Worm (Caenorhabditis elegans) whole organism, young adult: ENCODE data around the gene agr-1.

Experiments
- B0035.1 ChIP-seq: sonication (generic microtip); optimal IDR thresholded peaks from 2 replicates; lab custom pipeline; 2016; ENCODE audit warnings: missing genetic modification characterization, mild to moderate bottlenecking, missing compliant biosample characterization, missing genotype, missing genetic modification reagents
- B0261.1 ChIP-seq: sonication (generic microtip); optimal IDR thresholded peaks from 2 replicates; lab custom pipeline; 2016; ENCODE audit warnings: mild to moderate bottlenecking, missing genetic modification characterization, moderate library complexity, missing compliant biosample characterization
- B0336.3 ChIP-seq: fragments of 200-800 bp; sonication (Bioruptor generic); IDR thresholded peaks from 2 replicates; pipeline ENCODE4 v1.3.6; 2022; ENCODE audit warnings: missing genetic modification characterization, missing compliant biosample characterization
- C17E4.6 ChIP-seq: fragments of 200-800 bp; sonication (Bioruptor generic); IDR thresholded peaks from 2 replicates; pipeline ENCODE4 v1.3.6; 2022; ENCODE audit warnings: missing genetic modification reagents, missing genetic modification characterization, missing compliant biosample characterization
- D2030.7 ChIP-seq: fragments of 200-800 bp; sonication (Bioruptor generic); IDR thresholded peaks from 2 replicates; pipeline ENCODE4 v1.3.6; 2022; ENCODE audit warnings: missing genetic modification reagents, missing genetic modification characterization, missing compliant biosample characterization
- F23B12.7 ChIP-seq: sonication (generic microtip); optimal IDR thresholded peaks from 2 replicates; lab custom pipeline; 2017; ENCODE audit warnings: missing genetic modification characterization, mild to moderate bottlenecking, missing compliant biosample characterization, antibody characterized with exemption, moderate library complexity; ENCODE audit not compliant: insufficient read depth
- F52B5.7 ChIP-seq: sonication (generic microtip); optimal IDR thresholded peaks from 2 replicates; lab custom pipeline; 2016; ENCODE audit warnings: mild to moderate bottlenecking, missing genetic modification characterization, missing compliant biosample characterization
- K11D2.4 ChIP-seq: fragments of 200-800 bp; sonication (Bioruptor generic); IDR thresholded peaks from 2 replicates; pipeline ENCODE4 v1.3.6; 2022; ENCODE audit warnings: missing genetic modification reagents, missing genetic modification characterization, missing compliant biosample characterization
- K12H6.12 ChIP-seq: fragments of 200-800 bp; sonication (Bioruptor generic); optimal IDR thresholded peaks from 2 replicates; lab custom pipeline; 2018; ENCODE audit warnings: mild to moderate bottlenecking, missing genetic modification characterization, missing compliant biosample characterization
- Y79H2A.3 ChIP-seq: fragments of 200-800 bp; sonication (Bioruptor generic); conservative IDR thresholded peaks from 2 replicates; pipeline ENCODE4 v1.3.6; 2022; ENCODE audit warnings: missing genetic modification reagents, missing genetic modification characterization, missing compliant biosample characterization
- aptf-2 ChIP-seq: fragments of 200-800 bp; sonication (Bioruptor generic); conservative IDR thresholded peaks from 2 replicates; pipeline ENCODE4 v1.3.6; 2022; ENCODE audit warnings: missing genetic modification reagents, missing genetic modification characterization, missing compliant biosample characterization
- attf-3 ChIP-seq: fragments of 200-800 bp; sonication (Bioruptor generic); conservative IDR thresholded peaks from 2 replicates; pipeline ENCODE4 v1.3.6; 2022; ENCODE audit warnings: missing genetic modification reagents, missing genetic modification characterization, missing compliant biosample characterization
- ceh-100 ChIP-seq: fragments of 200-800 bp; sonication (Bioruptor generic); IDR thresholded peaks from 2 replicates; pipeline ENCODE4 v1.3.6; 2022; ENCODE audit warnings: missing genetic modification reagents, missing genetic modification characterization, missing compliant biosample characterization
- ceh-27 ChIP-seq: fragments of 200-800 bp; sonication (Bioruptor generic); optimal IDR thresholded peaks from 2 replicates; lab custom pipeline; 2018; ENCODE audit warnings: mild to moderate bottlenecking, missing genetic modification characterization, moderate library complexity, missing compliant biosample characterization
- dox-1 ChIP-seq: fragments of 200-800 bp; sonication (Bioruptor generic); IDR thresholded peaks from 2 replicates; pipeline ENCODE4 v1.3.6; 2022; ENCODE audit warnings: missing genetic modification reagents, missing genetic modification characterization, missing compliant biosample characterization
- dpff-1 ChIP-seq: sonication (generic microtip); optimal IDR thresholded peaks from 2 replicates; lab custom pipeline; 2017; ENCODE audit warnings: mild to moderate bottlenecking, missing genetic modification characterization, missing compliant biosample characterization
- egl-18 ChIP-seq: fragments of 200-800 bp; sonication (Bioruptor generic); IDR thresholded peaks from 2 replicates; pipeline ENCODE4 v1.3.6; 2022; ENCODE audit warnings: missing genetic modification reagents, missing genetic modification characterization, missing compliant biosample characterization
- egl-44 ChIP-seq: fragments of 200-800 bp; sonication (Bioruptor generic); IDR thresholded peaks from 2 replicates; pipeline ENCODE4 v1.3.6; 2022; ENCODE audit warnings: missing genetic modification reagents, missing genetic modification characterization, missing compliant biosample characterization
- ekl-4 ChIP-seq: fragments of 200-800 bp; sonication (Bioruptor generic); IDR thresholded peaks from 2 replicates; pipeline ENCODE4 v1.3.6; 2022; ENCODE audit warnings: missing genetic modification reagents, missing genetic modification characterization, missing compliant biosample characterization
- hmg-1.2 ChIP-seq: fragments of 200-800 bp; sonication (Bioruptor generic); IDR thresholded peaks from 2 replicates; pipeline ENCODE4 v1.3.6; 2022; ENCODE audit warnings: missing genetic modification reagents, missing genetic modification characterization, missing compliant biosample characterization
- hsf-1 ChIP-seq: fragments of 200-800 bp; sonication (Bioruptor generic); IDR thresholded peaks from 2 replicates; pipeline ENCODE4 v1.3.6; 2022; ENCODE audit warnings: missing genetic modification reagents, missing genetic modification characterization, missing compliant biosample characterization
- let-607 ChIP-seq, 2 experiments: fragments of 200-800 bp in 1 of 2; sonication (Bioruptor generic) in 1 of 2; sonication (generic microtip) in 1 of 2; optimal IDR thresholded peaks; 2 replicates each; lab custom pipeline; 2016 to 2018; ENCODE audit warnings: mild to moderate bottlenecking in 2 of 2, missing compliant biosample characterization in 2 of 2, missing genetic modification characterization in 2 of 2, moderate library complexity in 2 of 2, missing genotype in 1 of 2
- lin-40 ChIP-seq: sonication (generic microtip); optimal IDR thresholded peaks from 2 replicates; lab custom pipeline; 2016; ENCODE audit warnings: missing genetic modification characterization, mild to moderate bottlenecking, missing compliant biosample characterization, missing genotype, missing genetic modification reagents
- lin-54 ChIP-seq: fragments of 200-800 bp; sonication (Bioruptor generic); optimal IDR thresholded peaks from 2 replicates; lab custom pipeline; 2018; ENCODE audit warnings: mild to moderate bottlenecking, missing genetic modification characterization, missing compliant biosample characterization
- madf-6 ChIP-seq: fragments of 200-800 bp; sonication (Bioruptor generic); IDR thresholded peaks from 2 replicates; pipeline ENCODE4 v1.3.6; 2022; ENCODE audit warnings: missing genetic modification reagents, missing genetic modification characterization, missing compliant biosample characterization
- mes-4 ChIP-seq: sonication (generic microtip); optimal IDR thresholded peaks from 2 replicates; lab custom pipeline; 2016; ENCODE audit warnings: missing genotype, missing genetic modification characterization, missing compliant biosample characterization
- nhr-27 ChIP-seq: fragments of 200-800 bp; sonication (Bioruptor generic); optimal IDR thresholded peaks from 2 replicates; lab custom pipeline; 2018; ENCODE audit warnings: mild to moderate bottlenecking, missing genetic modification characterization, moderate library complexity, missing compliant biosample characterization
- pha-4 ChIP-seq: fragments of 150-350 bp; sonication (generic microtip); optimal IDR thresholded peaks from 2 replicates; lab custom pipeline; 2014; ENCODE audit warnings: missing biosample characterization, missing genetic modification reagents, missing genetic modification characterization
- rec-8 ChIP-seq, 2 experiments: sonication (generic microtip); optimal IDR thresholded peaks; 2 replicates each; lab custom pipeline; 2016; ENCODE audit warnings: mild to moderate bottlenecking in 2 of 2, missing genetic modification characterization in 2 of 2, missing genetic modification reagents in 2 of 2, missing genotype in 2 of 2, missing biosample characterization in 1 of 2, missing compliant biosample characterization in 1 of 2, moderate library complexity in 1 of 2
- repo-1 ChIP-seq: sonication (generic microtip); optimal IDR thresholded peaks from 2 replicates; lab custom pipeline; 2017; ENCODE audit warnings: mild to moderate bottlenecking, missing genetic modification characterization, missing compliant biosample characterization
- snpc-1.3 ChIP-seq: sonication (generic microtip); optimal IDR thresholded peaks from 2 replicates; lab custom pipeline; 2017; ENCODE audit warnings: missing genetic modification characterization, mild to moderate bottlenecking, missing compliant biosample characterization, antibody characterized with exemption, moderate library complexity, missing genotype, missing genetic modification reagents; ENCODE audit not compliant: insufficient read depth
- snpc-3.4 ChIP-seq: sonication (generic microtip); optimal IDR thresholded peaks from 2 replicates; lab custom pipeline; 2017; ENCODE audit warnings: missing genetic modification characterization, mild to moderate bottlenecking, missing compliant biosample characterization, antibody characterized with exemption, moderate library complexity, missing genotype, missing genetic modification reagents
- somi-1 ChIP-seq: fragments of 200-800 bp; sonication (Bioruptor generic); optimal IDR thresholded peaks from 2 replicates; lab custom pipeline; 2018; ENCODE audit warnings: mild to moderate bottlenecking, missing genetic modification characterization, missing compliant biosample characterization
- tbp1 ChIP-seq: fragments of 200-800 bp; sonication (Bioruptor generic); optimal IDR thresholded peaks from 2 replicates; lab custom pipeline; 2018; ENCODE audit warnings: mild to moderate bottlenecking, missing genetic modification characterization, missing compliant biosample characterization
- tbx-9 ChIP-seq: sonication (generic microtip); optimal IDR thresholded peaks from 2 replicates; lab custom pipeline; 2016; ENCODE audit warnings: borderline replicate concordance, missing genetic modification characterization, inconsistent platforms, missing compliant biosample characterization
- unc-130 ChIP-seq: sonication (generic microtip); optimal IDR thresholded peaks from 2 replicates; lab custom pipeline; 2016; ENCODE audit warnings: missing genetic modification reagents, missing genetic modification characterization, missing compliant biosample characterization
- unc-62 ChIP-seq: fragments of 150-350 bp; optimal IDR thresholded peaks from 2 replicates; lab custom pipeline; 2014; ENCODE audit warnings: missing biosample characterization, missing genetic modification reagents, missing genetic modification characterization
- ztf-26 ChIP-seq: sonication (generic microtip); optimal IDR thresholded peaks from 2 replicates; lab custom pipeline; 2017; ENCODE audit warnings: missing genetic modification characterization, missing compliant biosample characterization
- ztf-3 ChIP-seq: fragments of 200-800 bp; sonication (Bioruptor generic); optimal IDR thresholded peaks from 2 replicates; lab custom pipeline; 2018; ENCODE audit warnings: mild to moderate bottlenecking, missing genetic modification characterization, missing compliant biosample characterization

The agr-1 gene

ce11 chrII:6741428-6741827, 33.5 kb downstream of the agr-1 start, which contains the start of gene exos-8 (continued):
- TF ChIP-seq aptf-2 (GFP tag; lab: Robert Waterston, UW), result 0 out of 2 replicates have a peak, but pooled peaks have one; percentile 60
- peak; percentile 71 for TF ChIP-seq unc-130
- no peak for TF ChIP-seq snpc-1.3 (tag; lab: Kevin White, UChicago)
- no peak for TF ChIP-seq K11D2.4 (GFP tag; lab: Robert Waterston, UW)
- peak; percentile 41; the same call in 1 of the 2 replicates for TF ChIP-seq hmg-1.2
- peak; percentile 32 for TF ChIP-seq K12H6.12 (tag; lab: Kevin White, UChicago)
- peak; percentile 60 for TF ChIP-seq ceh-27 (GFP tag; lab: Kevin White, UChicago)
- no peak for TF ChIP-seq egl-18 (GFP tag; lab: Robert Waterston, UW)
- TF ChIP-seq dox-1 (GFP tag; lab: Robert Waterston, UW), result peak; percentile 57
- TF ChIP-seq madf-6, result 0 out of 2 replicates have a peak, but pooled peaks have one; percentile 16
- peak; percentile 55 for TF ChIP-seq tbp1 (GFP tag; lab: Kevin White, UChicago)
- peak; percentile 86 for TF ChIP-seq F23B12.7 (tag; lab: Kevin White, UChicago)
- TF ChIP-seq hsf-1, result no peak
- TF ChIP-seq somi-1 (GFP tag; lab: Kevin White, UChicago), result no peak
- TF ChIP-seq attf-3 (GFP tag; lab: Robert Waterston, UW), result peak; percentile 65
- no peak for TF ChIP-seq F52B5.7 (tag; lab: Kevin White, UChicago)
- no peak for TF ChIP-seq unc-62 (GFP tag; lab: Kevin White, UChicago)
- no peak for TF ChIP-seq tbx-9 (tag; lab: Kevin White, UChicago)
- peak; percentile 40 for TF ChIP-seq lin-54 (GFP tag; lab: Kevin White, UChicago)
- no peak for TF ChIP-seq Y79H2A.3 (GFP tag; lab: Robert Waterston, UW)
- no peak for TF ChIP-seq ztf-3 (GFP tag; lab: Kevin White, UChicago)
- TF ChIP-seq D2030.7, result peak; percentile 69; the same call in 1 of the 2 replicates
- TF ChIP-seq rec-8 (tag; optimal IDR thresholded peaks at IDR 0.05; lab: Kevin White, UChicago), result peak in 1 of 2 experiments; percentile 39

- TF ChIP-seq dpff-1 (tag; lab: Kevin White, UChicago) (no peak), let-607 (tag; optimal IDR thresholded peaks at IDR 0.05; lab: Kevin White, UChicago) (no peak), egl-44 (GFP tag; lab: Robert Waterston, UW) (no peak), lin-40 (tag; lab: Kevin White, UChicago) (no peak), nhr-27 (tag; lab: Kevin White, UChicago) (no peak), snpc-3.4 (tag; lab: Kevin White, UChicago) (no peak), B0261.1 (tag; lab: Kevin White, UChicago) (no peak), ceh-100 (GFP tag; lab: Robert Waterston, UW) (no peak), mes-4 (tag; lab: Kevin White, UChicago) (no peak), C17E4.6 (GFP tag; lab: Robert Waterston, UW) (no peak), B0035.1 (tag; lab: Kevin White, UChicago) (no peak), Y79H2A.3 (GFP tag; lab: Robert Waterston, UW) (no peak), ztf-26 (tag; lab: Kevin White, UChicago) (no peak), pha-4 (tag; lab: Kevin White, UChicago) (no peak), B0336.3 (GFP tag; lab: Robert Waterston, UW) (no peak), ekl-4 (no peak), repo-1 (no peak)
Measured at ce11 chrII:6736604-6737003, 38.4 kb downstream of the agr-1 start, which contains the start of gene T14B4.1. Gene T14B4.1, plus strand, starts transcription at chrII:6736904.
